Worm (Caenorhabditis elegans): ENCODE data around the gene D2023.4.

DNA sequence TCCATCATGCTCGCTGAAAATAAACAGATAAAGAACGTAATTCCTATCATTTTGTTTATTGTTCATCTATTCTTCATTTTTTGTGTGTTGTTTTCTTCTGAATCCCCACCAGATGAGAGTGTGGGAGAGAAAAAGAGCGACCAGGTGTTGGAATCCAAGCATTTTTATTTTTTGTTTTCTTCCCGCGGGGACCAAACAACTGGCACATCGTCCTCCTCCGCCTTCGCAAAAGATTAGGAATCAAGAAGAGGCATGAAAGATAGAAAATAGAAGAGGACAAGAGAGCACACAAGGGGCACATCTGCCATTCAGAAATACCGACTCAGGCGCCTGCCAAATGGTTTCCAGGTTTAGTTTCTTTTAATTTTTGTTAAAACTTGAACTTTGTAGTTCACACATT, 10.5 kb upstream of the D2023.4 start, which contains the start of gene R13H4.2:
- no peak for TF ChIP-seq nhr-76 (tag; optimal IDR thresholded peaks at IDR 0.05)
- TF ChIP-seq ceh-82 (tag; optimal IDR thresholded peaks at IDR 0.05), result no peak
- no peak for TF ChIP-seq jun-1 (tag; optimal IDR thresholded peaks at IDR 0.05)
- TF ChIP-seq aly-2 (tag; optimal IDR thresholded peaks at IDR 0.05), result no peak
- TF ChIP-seq fkh-10 (GFP tag; optimal IDR thresholded peaks at IDR 0.05), result no peak
- TF ChIP-seq tbx-2 (tag; optimal IDR thresholded peaks at IDR 0.05), result no peak
- no peak for TF ChIP-seq ztf-4 (tag; optimal IDR thresholded peaks at IDR 0.05)
- TF ChIP-seq elt-3 (tag; optimal IDR thresholded peaks at IDR 0.05), result no peak
- TF ChIP-seq ama-1 (optimal IDR thresholded peaks at IDR 0.05), result no peak
- TF ChIP-seq mdl-1 (tag; optimal IDR thresholded peaks at IDR 0.05), result no peak
- TF ChIP-seq lin-39 (tag; optimal IDR thresholded peaks at IDR 0.05), result no peak

Measured in whole organism, L3 larva.